Worm (Caenorhabditis elegans) whole organism, early embryonic: ENCODE results near the gene Y7A9A.1.
A peak's percentile ranks its signal among the peaks of the same experiment; 100 is the strongest.

Source experiments
- B0310.2 ChIP-seq: sonication (generic microtip); optimal IDR thresholded peaks from 2 replicates; lab custom pipeline; 2016; ENCODE audit warnings: mild to moderate bottlenecking, missing genetic modification characterization, missing compliant biosample characterization
- F13C5.2 ChIP-seq: sonication (generic microtip); optimal IDR thresholded peaks from 2 replicates; lab custom pipeline; 2017; ENCODE audit warnings: mild to moderate bottlenecking, missing genetic modification characterization, inconsistent platforms, missing compliant biosample characterization
- aly-1 ChIP-seq: sonication (generic microtip); optimal IDR thresholded peaks from 2 replicates; lab custom pipeline; 2016; ENCODE audit warnings: missing genetic modification characterization, missing compliant biosample characterization
- ama-1 ChIP-seq: fragments of 150-350 bp; optimal IDR thresholded peaks from 2 replicates; lab custom pipeline; 2014
- ceh-13 ChIP-seq: fragments of 200-800 bp; sonication (Bioruptor generic); optimal IDR thresholded peaks from 2 replicates; lab custom pipeline; 2018; ENCODE audit warnings: mild to moderate bottlenecking, missing genetic modification characterization, missing compliant biosample characterization
- ceh-36 ChIP-seq: sonication (generic microtip); optimal IDR thresholded peaks from 2 replicates; lab custom pipeline; 2016; ENCODE audit warnings: missing genetic modification characterization, inconsistent platforms, missing compliant biosample characterization
- ets-7 ChIP-seq: sonication (generic microtip); optimal IDR thresholded peaks from 2 replicates; lab custom pipeline; 2016; ENCODE audit warnings: missing genotype, missing genetic modification characterization, missing compliant biosample characterization
- flt-1 ChIP-seq: fragments of 200-800 bp; sonication (Bioruptor generic); IDR thresholded peaks from 2 replicates; pipeline ENCODE4 v1.3.6; 2022; ENCODE audit warnings: missing genetic modification characterization, missing compliant biosample characterization
- hmbx-1 ChIP-seq: sonication (generic microtip); optimal IDR thresholded peaks from 2 replicates; lab custom pipeline; 2016; ENCODE audit warnings: mild to moderate bottlenecking, missing genetic modification characterization, missing compliant biosample characterization
- hmg-4 ChIP-seq: fragments of 200-800 bp; sonication (Bioruptor generic); optimal IDR thresholded peaks from 2 replicates; lab custom pipeline; 2018; ENCODE audit warnings: mild to moderate bottlenecking, missing genetic modification characterization, missing compliant biosample characterization
- hnd-1 ChIP-seq: sonication (generic microtip); optimal IDR thresholded peaks from 2 replicates; lab custom pipeline; 2016; ENCODE audit warnings: missing genetic modification characterization, missing compliant biosample characterization
- pes-1 ChIP-seq: fragments of 200-800 bp; sonication (Bioruptor generic); IDR thresholded peaks from 2 replicates; pipeline ENCODE4 v1.3.6; 2022; ENCODE audit warnings: missing genetic modification reagents, missing genetic modification characterization, missing compliant biosample characterization
- scrt-1 ChIP-seq: fragments of 200-800 bp; sonication (Bioruptor generic); IDR thresholded peaks from 2 replicates; pipeline ENCODE4 v1.3.6; 2022; ENCODE audit warnings: missing genetic modification characterization, missing compliant biosample characterization
- sea-1 ChIP-seq: fragments of 200-800 bp; sonication (Bioruptor generic); conservative IDR thresholded peaks from 2 replicates; pipeline ENCODE4 v1.3.6; 2022; ENCODE audit warnings: missing genetic modification characterization, missing compliant biosample characterization
- tbx-11 ChIP-seq: fragments of 200-800 bp; sonication (Bioruptor generic); IDR thresholded peaks from 2 replicates; pipeline ENCODE4 v1.3.6; 2022; ENCODE audit warnings: missing genetic modification characterization, missing compliant biosample characterization
- tbx-37 ChIP-seq: fragments of 200-800 bp; sonication (Bioruptor generic); conservative IDR thresholded peaks from 2 replicates; pipeline ENCODE4 v1.3.6; 2022; ENCODE audit warnings: missing genetic modification reagents, missing genetic modification characterization, missing compliant biosample characterization
- tra-4 ChIP-seq: sonication (generic microtip); optimal IDR thresholded peaks from 2 replicates; lab custom pipeline; 2017; ENCODE audit warnings: missing genetic modification characterization, missing compliant biosample characterization

Y7A9A.1 gene

DNA sequence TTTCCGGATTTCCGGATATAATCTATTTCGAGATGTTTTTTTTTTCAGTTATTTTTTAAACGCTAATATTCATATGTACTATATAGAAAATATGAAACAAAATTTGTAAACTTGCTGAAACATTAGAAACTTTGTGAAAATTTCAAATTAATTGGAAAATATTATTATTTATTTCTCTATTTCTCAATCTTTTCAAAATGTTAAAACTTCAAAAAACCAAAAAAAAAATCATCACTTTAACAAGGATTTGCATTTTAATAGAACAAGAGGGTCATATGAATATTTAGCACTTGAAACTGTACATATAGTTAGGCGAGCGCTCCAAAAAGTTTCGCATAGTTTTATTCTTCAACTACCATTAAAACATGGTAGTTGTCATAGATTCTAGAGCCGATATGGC lies at the start of gene Y7A9A.1:
TSS of gene Y7A9A.1 (plus strand) at position 301 of the 400 bp plus-strand sequence.
- TF ChIP-seq tbx-11 (GFP tag; lab: Robert Waterston, UW) (no peak), B0310.2 (tag; lab: Kevin White, UChicago) (no peak), flt-1 (GFP tag; lab: Robert Waterston, UW) (no peak), hmbx-1 (no peak), hmg-4 (GFP tag; lab: Kevin White, UChicago) (no peak), hnd-1 (tag; lab: Kevin White, UChicago) (no peak), ama-1 (lab: Kevin White, UChicago) (no peak), aly-1 (tag; lab: Kevin White, UChicago) (no peak), ceh-13 (GFP tag; lab: Kevin White, UChicago) (no peak), ceh-36 (tag; lab: Kevin White, UChicago) (no peak), F13C5.2 (tag; lab: Kevin White, UChicago) (no peak), ets-7 (tag; lab: Kevin White, UChicago) (no peak), sea-1 (GFP tag; lab: Robert Waterston, UW) (no peak), tbx-37 (GFP tag; lab: Robert Waterston, UW) (no peak), pes-1 (GFP tag; lab: Robert Waterston, UW) (no peak), tra-4 (tag; lab: Kevin White, UChicago) (no peak)

DNA sequence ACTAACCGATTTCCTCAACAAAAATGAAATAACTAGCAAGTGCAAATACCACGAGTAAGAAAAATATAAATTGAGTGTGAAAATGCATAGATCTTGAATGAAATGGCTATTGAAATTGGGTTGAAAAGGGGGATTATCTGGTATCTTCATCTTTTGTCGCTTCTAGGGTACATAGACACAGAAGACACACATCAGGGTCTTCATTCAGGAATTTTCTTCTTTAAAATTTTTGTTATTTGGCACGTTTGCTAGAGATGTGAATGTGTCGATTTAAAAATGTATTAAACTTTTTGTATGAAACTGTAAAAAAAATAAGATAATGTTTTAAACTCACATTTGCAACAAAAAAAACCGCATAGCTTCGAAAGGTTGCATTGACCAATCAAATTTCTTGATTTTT lies 49.8 kb upstream of the Y7A9A.1 start, which contains the start of gene Y105C5B.25:
TSS of gene Y105C5B.25 (minus strand) at position 101 of the 400 bp plus-strand sequence.
- TF ChIP-seq B0310.2 (tag; lab: Kevin White, UChicago) (no peak), tbx-11 (GFP tag; lab: Robert Waterston, UW) (no peak), ceh-36 (tag; lab: Kevin White, UChicago) (no peak)

DNA sequence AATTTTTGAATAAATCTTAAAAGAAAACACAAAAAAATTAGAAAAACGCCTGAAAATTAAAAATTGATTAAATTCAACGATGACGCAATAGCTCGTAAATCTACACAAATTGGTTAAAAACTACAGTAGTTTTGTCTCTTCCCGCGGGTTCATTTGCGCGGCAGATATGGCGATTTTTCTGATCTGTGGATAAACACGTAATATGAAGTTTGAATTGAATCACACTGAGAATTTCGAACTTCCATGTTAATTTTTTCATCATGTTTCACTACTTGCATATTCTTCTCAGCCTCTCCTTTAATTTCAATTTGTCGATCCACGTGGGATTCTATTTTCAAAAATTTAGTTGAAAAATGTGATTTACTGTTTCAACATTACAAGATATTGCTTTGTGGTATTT lies 29.5 kb upstream of the Y7A9A.1 start:
- 0 out of 2 replicates have a peak, but pooled peaks have one; percentile 27 for TF ChIP-seq sea-1 (GFP tag; lab: Robert Waterston, UW)

DNA sequence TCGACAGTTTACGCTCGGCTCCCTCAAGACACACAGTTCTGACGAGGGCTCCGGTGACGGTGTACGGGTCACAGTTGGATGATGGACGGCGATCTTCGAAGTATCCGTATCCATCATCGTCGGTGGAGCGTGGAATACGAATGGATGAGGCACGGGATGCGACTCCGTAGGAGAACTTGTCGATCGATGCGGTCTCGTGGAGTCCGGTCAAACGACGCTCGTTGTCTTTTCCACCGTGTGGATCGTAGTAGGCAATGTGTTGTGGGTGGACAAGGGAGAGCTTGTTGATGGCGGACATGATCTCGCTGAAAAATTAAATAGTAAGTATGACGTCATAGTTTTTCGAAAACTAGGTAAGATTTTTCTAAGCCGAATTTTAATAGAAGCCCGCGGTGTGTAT lies 28.9 kb upstream of the Y7A9A.1 start:
- TF ChIP-seq hnd-1 (tag; lab: Kevin White, UChicago) (no peak), scrt-1 (no peak)

DNA sequence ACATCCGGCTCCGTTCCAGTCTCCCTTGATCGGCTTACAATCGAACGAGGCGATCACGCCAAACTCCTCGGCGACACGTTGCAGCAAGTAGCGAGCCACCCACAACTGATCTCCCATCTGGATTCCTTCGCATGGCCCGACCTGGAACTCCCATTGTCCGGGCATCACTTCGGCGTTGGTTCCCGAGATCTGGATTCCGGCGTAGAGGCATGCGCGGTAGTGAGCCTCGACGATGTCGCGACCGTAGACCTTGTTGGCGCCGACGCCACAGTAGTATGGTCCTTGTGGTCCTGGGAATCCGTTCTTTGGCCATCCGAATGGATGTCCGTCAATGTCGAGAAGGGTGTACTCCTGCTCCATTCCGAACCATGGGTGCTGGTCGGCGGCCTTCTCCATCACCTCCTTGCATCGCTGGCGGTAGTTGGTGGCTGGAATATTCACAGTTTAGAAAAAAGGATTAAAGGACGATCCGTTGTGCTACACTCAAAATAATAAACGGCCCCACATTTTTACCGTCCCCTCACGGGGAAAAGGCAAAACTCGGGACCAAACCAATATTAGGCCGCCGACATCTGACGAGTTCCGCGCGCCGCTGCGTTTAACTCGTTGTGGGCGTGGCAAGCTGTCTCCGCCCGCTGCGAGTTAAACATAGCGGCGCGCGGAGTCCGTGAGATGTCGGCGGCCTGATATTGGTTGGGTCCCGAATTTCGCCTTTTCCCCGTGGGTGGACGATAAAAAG lies 27.9 kb upstream of the Y7A9A.1 start:
- TF ChIP-seq tbx-37 (GFP tag; lab: Robert Waterston, UW) (no peak), pes-1 (GFP tag; lab: Robert Waterston, UW) (peak; percentile 53)

DNA sequence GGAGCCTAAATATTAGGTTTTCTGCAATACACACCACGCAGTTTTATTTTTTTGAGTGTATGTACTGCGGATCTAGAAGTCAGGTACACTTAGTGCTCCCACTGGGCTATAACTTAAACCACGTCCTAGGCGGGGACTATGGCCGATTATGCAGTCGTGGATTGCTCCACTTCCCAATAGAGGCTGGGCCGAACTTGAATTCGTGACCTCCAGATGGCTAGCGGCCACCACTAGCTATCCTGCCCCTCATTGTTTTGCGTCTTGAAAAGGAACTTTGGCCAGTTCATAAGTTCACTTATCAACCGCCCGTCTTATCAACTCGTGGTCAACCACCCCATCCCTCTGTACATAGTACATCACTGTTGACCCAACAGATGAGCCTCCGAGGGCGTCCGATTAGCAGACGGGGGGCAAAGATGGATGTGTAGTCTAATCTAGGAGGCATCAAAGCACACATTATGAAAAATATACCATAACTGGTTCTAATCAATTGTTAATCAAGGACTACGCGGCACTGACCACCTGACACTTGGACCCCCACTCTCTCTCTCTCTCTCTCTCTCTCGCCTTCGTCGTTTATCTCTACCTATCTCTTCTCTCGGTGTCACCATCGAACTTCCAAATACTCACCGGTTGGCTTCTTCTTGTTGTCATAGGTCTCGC lies 27.2 kb upstream of the Y7A9A.1 start:
- TF ChIP-seq tra-4 (tag; lab: Kevin White, UChicago) (no peak), tbx-11 (GFP tag; lab: Robert Waterston, UW) (no peak), pes-1 (GFP tag; lab: Robert Waterston, UW) (no peak), B0310.2 (tag; lab: Kevin White, UChicago) (peak; percentile 46), hmg-4 (GFP tag; lab: Kevin White, UChicago) (no peak), scrt-1 (0 out of 2 replicates have a peak, but pooled peaks have one; percentile 22)

DNA sequence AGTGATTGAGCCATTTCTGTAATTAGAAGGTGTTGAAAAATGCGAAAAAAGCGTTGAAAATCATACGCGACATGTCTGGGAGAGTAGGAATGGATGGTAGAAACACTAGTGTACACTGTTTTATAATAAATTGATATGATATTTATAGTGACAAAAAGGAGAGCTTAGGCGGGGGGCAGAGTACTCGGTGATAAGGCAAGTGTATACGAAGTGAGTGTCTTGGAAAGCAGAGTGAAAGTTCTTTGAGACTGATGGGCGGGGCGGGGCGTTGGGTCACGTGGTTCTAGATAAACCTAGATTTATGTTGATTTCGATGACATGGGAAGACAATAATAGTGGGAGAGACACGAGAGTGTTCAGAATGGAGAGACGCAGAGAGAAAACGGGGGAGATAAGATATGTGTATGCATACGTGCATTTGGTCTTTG lies 26.2 kb upstream of the Y7A9A.1 start, which contains the start of gene gln-3:
TSS of gene gln-3 (minus strand) at position 73 of the 428 bp plus-strand sequence.
- TF ChIP-seq tra-4 (tag; lab: Kevin White, UChicago) = no peak
- TF ChIP-seq pes-1 (GFP tag; lab: Robert Waterston, UW) = no peak
- TF ChIP-seq aly-1 (tag; lab: Kevin White, UChicago) = no peak
- no peak for TF ChIP-seq sea-1 (GFP tag; lab: Robert Waterston, UW)

DNA sequence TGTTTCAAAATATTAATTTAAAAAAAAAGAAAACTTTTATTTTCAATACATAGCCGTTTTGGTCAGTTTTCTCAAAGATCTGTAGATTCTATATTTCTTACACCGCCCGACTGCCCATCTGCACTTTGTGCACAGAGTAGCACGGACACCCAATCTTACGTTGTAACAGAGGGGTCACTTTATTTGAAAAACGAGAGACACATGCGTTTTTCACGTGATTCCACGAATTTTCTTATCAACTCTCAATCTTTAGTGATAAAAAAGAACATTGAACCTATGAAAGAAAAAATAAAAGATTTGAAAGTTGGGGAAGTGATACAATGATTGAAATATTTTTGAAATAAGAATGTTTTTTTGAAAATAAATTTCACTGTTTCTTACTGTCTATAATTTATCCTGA lies 25.5 kb upstream of the Y7A9A.1 start:
- no peak for TF ChIP-seq F13C5.2 (tag; lab: Kevin White, UChicago)
- TF ChIP-seq ets-7 (tag; lab: Kevin White, UChicago) = no peak
- no peak for TF ChIP-seq pes-1 (GFP tag; lab: Robert Waterston, UW)
- no peak for TF ChIP-seq tra-4 (tag; lab: Kevin White, UChicago)
- TF ChIP-seq ceh-13 (GFP tag; lab: Kevin White, UChicago) = no peak
